Fruit fly (Drosophila melanogaster): ENCODE data around the gene Hira.
A peak's percentile ranks its signal among the peaks of the same experiment; 100 is the strongest.

Hira gene

dm6 chrX:7691947-7692739 is 29.8 kb upstream of the Hira start (continued):
- TF ChIP-seq CG18011 (GFP tag; optimal IDR thresholded peaks at IDR 0.05) (peak; percentile 41), Dad (GFP tag; optimal IDR thresholded peaks at IDR 0.05) (no peak), CG15479 (GFP tag; optimal IDR thresholded peaks at IDR 0.05) (no peak), sr (GFP tag; IDR thresholded peaks at IDR 0.05) (no peak), mirr (GFP tag; optimal IDR thresholded peaks at IDR 0.05) (no peak), GATAe (GFP tag; conservative IDR thresholded peaks at IDR 0.05) (peak; percentile 56), CG32532 (GFP tag; IDR thresholded peaks at IDR 0.05) (peak; percentile 69), cwo (GFP tag; optimal IDR thresholded peaks at IDR 0.05) (peak; percentile 63), dpn (GFP tag; optimal IDR thresholded peaks at IDR 0.05) (peak; percentile 58 to 69), CG4730 (GFP tag; IDR thresholded peaks at IDR 0.05) (peak; percentile 56), chn (GFP tag; optimal IDR thresholded peaks at IDR 0.05) (peak; percentile 56), Xbp1 (GFP tag; optimal IDR thresholded peaks at IDR 0.05) (peak; percentile 64), CG7745 (tag; optimal IDR thresholded peaks at IDR 0.05) (no peak), nmo (GFP tag; optimal IDR thresholded peaks at IDR 0.05) (peak; percentile 47), CG6254 (GFP tag; optimal IDR thresholded peaks at IDR 0.05) (peak; percentile 2), pros (GFP tag; optimal IDR thresholded peaks at IDR 0.05) (no peak), chif (GFP tag; optimal IDR thresholded peaks at IDR 0.05) (peak; percentile 60), CG2875 (GFP tag; optimal IDR thresholded peaks at IDR 0.05) (no peak), CG5245 (GFP tag; optimal IDR thresholded peaks at IDR 0.05) (peak; percentile 37), CG11695 (GFP tag; IDR thresholded peaks at IDR 0.05) (peak; percentile 78), Scr (GFP tag; IDR thresholded peaks at IDR 0.05; ENCODE audit: partially characterized antibody) (no peak), cad (GFP tag; optimal IDR thresholded peaks at IDR 0.05) (no peak), scrt (GFP tag; optimal IDR thresholded peaks at IDR 0.05) (peak; percentile 54), Neu2 (GFP tag; optimal IDR thresholded peaks at IDR 0.05; ENCODE audit: borderline replicate concordance) (no peak), CG17328 (GFP tag; IDR thresholded peaks at IDR 0.05) (peak; percentile 54), org-1 (GFP tag; optimal IDR thresholded peaks at IDR 0.05) (peak; percentile 48), CG3838 (GFP tag; optimal IDR thresholded peaks at IDR 0.05) (peak; percentile 46), CG6683 (GFP tag; optimal IDR thresholded peaks at IDR 0.05) (peak; percentile 31), Rfx (GFP tag; IDR thresholded peaks at IDR 0.05) (peak; percentile 74), lov (optimal IDR thresholded peaks at IDR 0.05) (no peak), lov (GFP tag; IDR thresholded peaks at IDR 0.05) (no peak), MESR4 (GFP tag; optimal IDR thresholded peaks at IDR 0.05) (no peak), shn (GFP tag; optimal IDR thresholded peaks at IDR 0.05) (peak; percentile 71), gt (GFP tag; IDR thresholded peaks at IDR 0.05) (no peak), lmd (GFP tag; IDR thresholded peaks at IDR 0.05) (peak; percentile 72), kah (GFP tag; optimal IDR thresholded peaks at IDR 0.05) (no peak), corto (GFP tag; optimal IDR thresholded peaks at IDR 0.05) (peak; percentile 40), Ssrp (tag; optimal IDR thresholded peaks at IDR 0.05) (peak; percentile 37), CG32767 (GFP tag; IDR thresholded peaks at IDR 0.05) (peak; percentile 14; the same call in 1 of the 2 replicates), CG1024 (GFP tag; IDR thresholded peaks at IDR 0.05) (no peak), Gug (GFP tag; IDR thresholded peaks at IDR 0.05) (no peak), CG15601 (tag; optimal IDR thresholded peaks at IDR 0.05) (peak; percentile 21), onecut (GFP tag; IDR thresholded peaks at IDR 0.05) (peak; percentile 18; the same call in 1 of the 2 replicates), Sry-β (GFP tag; optimal IDR thresholded peaks at IDR 0.05) (no peak), Abd-B (GFP tag; optimal IDR thresholded peaks at IDR 0.05) (peak; percentile 58), CG12219 (GFP tag; optimal IDR thresholded peaks at IDR 0.05) (peak; percentile 31), chinmo (GFP tag; IDR thresholded peaks at IDR 0.05; ENCODE audit: partially characterized antibody) (peak; percentile 80; the same call in 1 of the 4 replicates), btn (GFP tag; optimal IDR thresholded peaks at IDR 0.05) (no peak), H15 (GFP tag; IDR thresholded peaks at IDR 0.05) (no peak)
